Worm (Caenorhabditis elegans) whole organism, mixed stage, embryonic: Measurements from ENCODE around the gene clec-117.

Experiments used
- bed-3 ChIP-seq: fragments of 200-800 bp; sonication (Bioruptor generic); optimal IDR thresholded peaks from 3 replicates; lab custom pipeline; 2018; ENCODE audit warnings: mild to moderate bottlenecking, missing genetic modification characterization, moderate library complexity, missing compliant biosample characterization
- blmp-1 ChIP-seq: fragments of 150-350 bp; optimal IDR thresholded peaks from 2 replicates; lab custom pipeline; 2014; ENCODE audit warnings: missing biosample characterization, missing genetic modification characterization
- ceh-39 ChIP-seq: fragments of 150-350 bp; optimal IDR thresholded peaks from 2 replicates; lab custom pipeline; 2014; ENCODE audit warnings: missing biosample characterization, missing genetic modification characterization
- lin-13 ChIP-seq: fragments of 150-350 bp; optimal IDR thresholded peaks from 2 replicates; lab custom pipeline; 2014; ENCODE audit warnings: missing biosample characterization, missing genetic modification characterization
- nhr-76 ChIP-seq: sonication (generic microtip); optimal IDR thresholded peaks from 2 replicates; lab custom pipeline; 2017; ENCODE audit warnings: missing biosample characterization, missing genetic modification characterization
- snpc-4 ChIP-seq: fragments of 150-350 bp; optimal IDR thresholded peaks from 2 replicates; lab custom pipeline; 2014; ENCODE audit warnings: missing biosample characterization, missing genetic modification characterization

DNA sequence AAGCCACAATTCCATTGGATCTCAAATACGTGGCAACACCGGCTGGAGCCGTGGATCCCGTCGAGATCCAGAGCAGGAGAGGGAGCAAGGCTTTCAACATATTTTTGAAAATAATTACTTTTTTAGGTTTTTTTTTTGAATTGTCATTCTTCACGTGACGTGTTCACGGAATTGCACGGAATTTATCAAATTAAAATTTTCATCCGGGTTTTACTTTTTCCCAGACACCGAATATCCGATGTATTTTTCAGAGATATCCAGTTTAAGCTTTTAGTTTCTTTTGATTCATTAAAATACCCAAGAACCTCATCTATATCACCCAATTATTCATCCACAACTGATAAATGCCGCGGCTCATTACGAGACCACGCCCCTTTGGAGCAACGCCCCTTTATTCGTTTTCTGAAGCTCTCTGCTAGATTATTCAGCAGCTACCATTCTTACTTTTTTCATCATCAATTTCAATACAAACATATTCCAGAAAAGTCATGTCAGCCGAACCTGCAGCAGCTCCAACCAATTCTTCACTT, at the start of gene clec-117, which contains the start of gene B0432.1:
- TF ChIP-seq ceh-39 (tag; lab: Kevin White, UChicago) (no peak), snpc-4 (tag; lab: Kevin White, UChicago) (no peak), lin-13 (tag; lab: Kevin White, UChicago) (no peak), nhr-76 (tag; lab: Kevin White, UChicago) (no peak), bed-3 (GFP tag; lab: Kevin White, UChicago) (no peak), blmp-1 (tag; lab: Kevin White, UChicago) (no peak)
